Worm (Caenorhabditis elegans) whole organism, L4 larva: ENCODE results near the gene F42A6.2.
A peak's percentile ranks its signal among the peaks of the same experiment; 100 is the strongest.

Experiments
- F26F4.8 ChIP-seq: fragments of 200-800 bp; sonication (Bioruptor generic); conservative IDR thresholded peaks from 2 replicates; pipeline ENCODE4 v1.3.6; 2022; ENCODE audit warnings: missing genetic modification characterization, missing compliant biosample characterization
- F44E2.7 ChIP-seq: fragments of 200-800 bp; sonication (Bioruptor generic); IDR thresholded peaks from 2 replicates; pipeline ENCODE4 v2.1.2; 2022; ENCODE audit warnings: missing genetic modification characterization, missing compliant biosample characterization
- R02D3.7 ChIP-seq: fragments of 150-350 bp; sonication (generic microtip); optimal IDR thresholded peaks from 3 replicates; lab custom pipeline; 2014; ENCODE audit warnings: missing biosample characterization, missing genetic modification characterization
- T26A8.4 ChIP-seq: fragments of 200-800 bp; sonication (Bioruptor generic); IDR thresholded peaks from 2 replicates; pipeline ENCODE4 v1.3.6; 2022; ENCODE audit warnings: missing genetic modification characterization, missing compliant biosample characterization
- Y48G9A.11 ChIP-seq: fragments of 200-800 bp; sonication (Bioruptor generic); IDR thresholded peaks from 2 replicates; pipeline ENCODE4 v1.3.6; 2022; ENCODE audit warnings: missing genetic modification reagents, missing genetic modification characterization, missing compliant biosample characterization
- Y75B8A.6 ChIP-seq: fragments of 200-800 bp; sonication (Bioruptor generic); IDR thresholded peaks from 2 replicates; pipeline ENCODE4 v1.3.6; 2022; ENCODE audit warnings: missing genetic modification reagents, missing genetic modification characterization, missing compliant biosample characterization
- ZK337.2 ChIP-seq: fragments of 200-800 bp; sonication (Bioruptor generic); IDR thresholded peaks from 2 replicates; pipeline ENCODE4 v1.3.6; 2022; ENCODE audit warnings: missing genetic modification reagents, missing genetic modification characterization, missing compliant biosample characterization
- aha-1 ChIP-seq: fragments of 150-350 bp; peaks from one replicate; lab custom pipeline; 2014; ENCODE audit warnings: missing biosample characterization, missing genetic modification characterization
- arid-1 ChIP-seq: fragments of 200-800 bp; sonication (Bioruptor generic); conservative IDR thresholded peaks from 2 replicates; pipeline ENCODE4 v1.3.6; 2022; ENCODE audit warnings: missing genetic modification reagents, missing genetic modification characterization, missing compliant biosample characterization
- attf-4 ChIP-seq: sonication (generic microtip); optimal IDR thresholded peaks from 3 replicates; lab custom pipeline; 2017; ENCODE audit warnings: missing biosample characterization, missing genetic modification characterization
- daf-16 ChIP-seq, 3 experiments: sonication (generic microtip); optimal IDR thresholded peaks; 2 replicates each; lab custom pipeline; 2016 to 2017; ENCODE audit warnings: missing genetic modification characterization in 3 of 3, missing genetic modification reagents in 3 of 3, mild to moderate bottlenecking in 2 of 3, missing compliant biosample characterization in 2 of 3, missing biosample characterization in 1 of 3, moderate library complexity in 1 of 3
- daf-19 ChIP-seq: fragments of 200-800 bp; sonication (Bioruptor generic); conservative IDR thresholded peaks from 2 replicates; pipeline ENCODE4 v1.3.6; 2022; ENCODE audit warnings: missing genetic modification characterization, missing compliant biosample characterization
- dmd-8 ChIP-seq: fragments of 200-800 bp; sonication (Bioruptor generic); IDR thresholded peaks from 2 replicates; pipeline ENCODE4 v1.3.6; 2022; ENCODE audit warnings: missing genetic modification characterization, missing compliant biosample characterization
- dmd-9 ChIP-seq: fragments of 200-800 bp; sonication (Bioruptor generic); IDR thresholded peaks from 2 replicates; pipeline ENCODE4 v1.3.6; 2022; ENCODE audit warnings: missing genetic modification reagents, missing genetic modification characterization, missing compliant biosample characterization
- dve-1 ChIP-seq: sonication (generic microtip); optimal IDR thresholded peaks from 2 replicates; lab custom pipeline; 2017; ENCODE audit warnings: antibody characterized with exemption, mild to moderate bottlenecking, missing genetic modification characterization, missing compliant biosample characterization; ENCODE audit not compliant: insufficient read depth
- fkh-10 ChIP-seq: fragments of 150-350 bp; optimal IDR thresholded peaks from 2 replicates; lab custom pipeline; 2014; ENCODE audit warnings: missing biosample characterization, missing genetic modification reagents, missing genetic modification characterization
- fos-1 ChIP-seq: fragments of 150-350 bp; optimal IDR thresholded peaks from 2 replicates; lab custom pipeline; 2014; ENCODE audit warnings: missing biosample characterization, missing genetic modification characterization
- hif-1 ChIP-seq, 2 experiments: sonication (generic microtip); optimal IDR thresholded peaks; 2 replicates each; lab custom pipeline; 2016 to 2017; ENCODE audit warnings: missing compliant biosample characterization in 2 of 2, missing genetic modification characterization in 2 of 2, missing genetic modification reagents in 2 of 2, missing genotype in 2 of 2, mild to moderate bottlenecking in 1 of 2
- hlh-11 ChIP-seq: fragments of 200-800 bp; sonication (Bioruptor generic); optimal IDR thresholded peaks from 2 replicates; lab custom pipeline; 2018; ENCODE audit warnings: mild to moderate bottlenecking, missing genetic modification characterization, missing compliant biosample characterization
- lin-1 ChIP-seq: fragments of 200-800 bp; sonication (Bioruptor generic); IDR thresholded peaks from 2 replicates; pipeline ENCODE4 v1.3.6; 2022; ENCODE audit warnings: missing genetic modification reagents, missing genetic modification characterization, missing compliant biosample characterization
- lin-39 ChIP-seq: fragments of 150-350 bp; optimal IDR thresholded peaks from 2 replicates; lab custom pipeline; 2014; ENCODE audit warnings: missing biosample characterization, missing genetic modification reagents, missing genetic modification characterization
- madf-9 ChIP-seq: fragments of 200-800 bp; sonication (Bioruptor generic); conservative IDR thresholded peaks from 2 replicates; pipeline ENCODE4 v1.3.6; 2022; ENCODE audit warnings: missing genetic modification reagents, missing genetic modification characterization, missing compliant biosample characterization
- mdl-1 ChIP-seq, 2 experiments: fragments of 150-350 bp in 1 of 2; sonication (generic microtip) in 1 of 2; optimal IDR thresholded peaks; 2 replicates each; lab custom pipeline; 2014 to 2017; ENCODE audit warnings: missing biosample characterization in 2 of 2, missing genetic modification characterization in 2 of 2
- mep-1 ChIP-seq: fragments of 150-350 bp; sonication (generic microtip); optimal IDR thresholded peaks from 3 replicates; lab custom pipeline; 2014; ENCODE audit warnings: missing biosample characterization, missing genetic modification characterization
- mes-2 ChIP-seq: sonication (generic microtip); optimal IDR thresholded peaks from 2 replicates; lab custom pipeline; 2016; ENCODE audit warnings: missing genotype, mild to moderate bottlenecking, missing genetic modification characterization, missing compliant biosample characterization; ENCODE audit not compliant: poor library complexity, severe bottlenecking
- nhr-102 ChIP-seq: sonication (generic microtip); optimal IDR thresholded peaks from 2 replicates; lab custom pipeline; 2016; ENCODE audit warnings: mild to moderate bottlenecking, missing genetic modification characterization, moderate library complexity, missing compliant biosample characterization
- nhr-11 ChIP-seq: fragments of 150-350 bp; optimal IDR thresholded peaks from 2 replicates; lab custom pipeline; 2014; ENCODE audit warnings: missing biosample characterization, missing genetic modification characterization
- nhr-111 ChIP-seq: fragments of 200-800 bp; sonication (Bioruptor generic); optimal IDR thresholded peaks from 2 replicates; lab custom pipeline; 2018; ENCODE audit warnings: mild to moderate bottlenecking, missing genetic modification characterization, missing compliant biosample characterization
- nhr-237 ChIP-seq: sonication (generic microtip); optimal IDR thresholded peaks from 2 replicates; lab custom pipeline; 2017; ENCODE audit warnings: missing biosample characterization, missing genetic modification characterization
- nhr-25 ChIP-seq: sonication (generic microtip); optimal IDR thresholded peaks from 2 replicates; lab custom pipeline; 2017; ENCODE audit warnings: missing genetic modification characterization, mild to moderate bottlenecking, missing compliant biosample characterization, antibody characterized with exemption, moderate library complexity, borderline replicate concordance; ENCODE audit not compliant: insufficient read depth
- nhr-41 ChIP-seq: fragments of 200-800 bp; sonication (Bioruptor generic); IDR thresholded peaks from 2 replicates; pipeline ENCODE4 v1.3.6; 2022; ENCODE audit warnings: missing genetic modification reagents, missing genetic modification characterization, missing compliant biosample characterization
- nhr-48 ChIP-seq: sonication (generic microtip); optimal IDR thresholded peaks from 2 replicates; lab custom pipeline; 2016; ENCODE audit warnings: mild to moderate bottlenecking, missing genetic modification characterization, missing compliant biosample characterization
- nhr-6 ChIP-seq: fragments of 150-350 bp; optimal IDR thresholded peaks from 2 replicates; lab custom pipeline; 2014; ENCODE audit warnings: missing biosample characterization, missing genetic modification characterization
- nhr-77 ChIP-seq: fragments of 150-350 bp; optimal IDR thresholded peaks from 2 replicates; lab custom pipeline; 2014; ENCODE audit warnings: missing biosample characterization, missing genetic modification characterization
- pha-4 ChIP-seq, 2 experiments: fragments of 150-350 bp in 1 of 2; fragments of 200-800 bp in 1 of 2; sonication (Bioruptor generic) in 1 of 2; IDR thresholded peaks in 1 of 2; optimal IDR thresholded peaks in 1 of 2; 2 replicates each; pipeline versions ENCODE4 v1.3.6 to Lab custom; 2014 to 2022; ENCODE audit warnings: missing genetic modification characterization in 2 of 2, missing genetic modification reagents in 2 of 2, missing biosample characterization in 1 of 2, missing compliant biosample characterization in 1 of 2
- pqm-1 ChIP-seq: sonication (generic microtip); optimal IDR thresholded peaks from 2 replicates; lab custom pipeline; 2017; ENCODE audit warnings: missing biosample characterization, missing genetic modification characterization
- saeg-2 ChIP-seq: fragments of 200-800 bp; sonication (Bioruptor generic); IDR thresholded peaks from 2 replicates; pipeline ENCODE4 v1.3.6; 2022; ENCODE audit warnings: missing genetic modification reagents, missing genetic modification characterization, missing compliant biosample characterization
- sdz-12 ChIP-seq: fragments of 200-800 bp; sonication (Bioruptor generic); optimal IDR thresholded peaks from 2 replicates; lab custom pipeline; 2018; ENCODE audit warnings: mild to moderate bottlenecking, missing genetic modification characterization, missing compliant biosample characterization
- set-16 ChIP-seq: fragments of 200-800 bp; sonication (Bioruptor generic); IDR thresholded peaks from 2 replicates; pipeline ENCODE4 v1.3.6; 2022; ENCODE audit warnings: missing genetic modification reagents, missing genetic modification characterization, missing compliant biosample characterization
- snpc-4 ChIP-seq: fragments of 150-350 bp; optimal IDR thresholded peaks from 2 replicates; lab custom pipeline; 2014; ENCODE audit warnings: missing biosample characterization, missing genetic modification characterization
- spr-3 ChIP-seq: fragments of 200-800 bp; sonication (Bioruptor generic); optimal IDR thresholded peaks from 2 replicates; lab custom pipeline; 2018; ENCODE audit warnings: mild to moderate bottlenecking, missing genetic modification characterization, missing compliant biosample characterization
- tag-97 ChIP-seq: fragments of 200-800 bp; sonication (Bioruptor generic); IDR thresholded peaks from 2 replicates; pipeline ENCODE4 v1.3.6; 2022; ENCODE audit warnings: missing genetic modification characterization, missing compliant biosample characterization
- tra-1 ChIP-seq: fragments of 200-800 bp; sonication (Bioruptor generic); IDR thresholded peaks from 2 replicates; pipeline ENCODE4 v1.3.6; 2022; ENCODE audit warnings: missing genetic modification reagents, missing genetic modification characterization, missing compliant biosample characterization
- unc-130 ChIP-seq: sonication (generic microtip); optimal IDR thresholded peaks from 2 replicates; lab custom pipeline; 2016; ENCODE audit warnings: missing genetic modification reagents, missing genetic modification characterization, missing compliant biosample characterization
- unc-62 ChIP-seq, 3 experiments: fragments of 150-350 bp in 1 of 3; sonication (generic microtip); optimal IDR thresholded peaks in 2 of 3; peaks in 1 of 3; 1 replicate in 1 of 3; 2 replicates in 2 of 3; lab custom pipeline; 2014 to 2017; ENCODE audit warnings: missing biosample characterization in 3 of 3, missing genetic modification characterization in 3 of 3, missing genetic modification reagents in 3 of 3, missing genotype in 1 of 3
- zag-1 ChIP-seq: fragments of 150-350 bp; optimal IDR thresholded peaks from 2 replicates; lab custom pipeline; 2014; ENCODE audit warnings: missing biosample characterization, missing genetic modification characterization
- zip-11 ChIP-seq: fragments of 200-800 bp; sonication (Bioruptor generic); IDR thresholded peaks from 2 replicates; pipeline ENCODE4 v1.3.6; 2022; ENCODE audit warnings: missing genetic modification characterization, missing compliant biosample characterization
- zip-2 ChIP-seq: fragments of 150-350 bp; optimal IDR thresholded peaks from 2 replicates; lab custom pipeline; 2014; ENCODE audit warnings: missing biosample characterization, missing genetic modification characterization
- ztf-11 ChIP-seq: fragments of 150-350 bp; optimal IDR thresholded peaks from 2 replicates; lab custom pipeline; 2014; ENCODE audit warnings: missing biosample characterization, missing genetic modification characterization

F42A6.2 gene

DNA sequence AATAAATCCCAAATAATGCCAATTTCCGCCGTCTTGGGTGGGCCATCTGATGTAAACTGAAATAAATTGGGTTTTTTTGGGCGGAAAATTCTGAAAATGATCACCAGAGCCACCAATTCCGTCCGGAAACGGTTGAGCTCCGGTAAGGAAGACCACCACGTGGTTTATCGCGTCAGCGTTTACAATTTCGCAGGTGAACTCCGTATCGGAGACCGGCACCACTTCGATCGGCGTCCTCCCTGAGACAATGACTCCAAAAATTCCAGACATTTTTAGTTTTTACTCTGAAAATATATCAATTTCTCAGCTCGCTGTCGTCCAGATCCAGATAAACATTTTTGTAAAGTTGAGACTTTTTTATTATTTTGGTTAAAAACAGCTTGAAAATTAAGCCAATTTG lies 4.7 kb upstream of the F42A6.2 start, which contains the start of gene F42A6.6 (continued):
- TF ChIP-seq daf-16 (GFP tag; optimal IDR thresholded peaks at IDR 0.05; lab: Kevin White, UChicago) (peak in 1 of 2 experiments; percentile 22), daf-16 (tag; optimal IDR thresholded peaks at IDR 0.05; lab: Kevin White, UChicago) (peak; percentile 30), dve-1 (tag; lab: Kevin White, UChicago) (peak; percentile 34), hif-1 (tag; optimal IDR thresholded peaks at IDR 0.05; lab: Kevin White, UChicago) (peak in 1 of 2 experiments; percentile 17), nhr-25 (tag; lab: Kevin White, UChicago) (peak; percentile 50), nhr-237 (tag; lab: Kevin White, UChicago) (no peak), lin-39 (tag; lab: Kevin White, UChicago) (no peak), nhr-77 (tag; lab: Kevin White, UChicago) (peak; percentile 20), F26F4.8 (GFP tag; lab: Robert Waterston, UW) (0 out of 2 replicates have a peak, but pooled peaks have one; percentile 33), daf-19 (no peak), mdl-1 (tag; optimal IDR thresholded peaks at IDR 0.05; lab: Kevin White, UChicago) (no peak), T26A8.4 (peak; percentile 87), attf-4 (tag; lab: Kevin White, UChicago) (no peak), ztf-11 (no peak), ZK337.2 (GFP tag; lab: Robert Waterston, UW) (no peak), Y48G9A.11 (GFP tag; lab: Robert Waterston, UW) (peak; percentile 69), F44E2.7 (GFP tag; lab: Robert Waterston, UW) (no peak), tra-1 (GFP tag; lab: Robert Waterston, UW) (0 out of 2 replicates have a peak, but pooled peaks have one; percentile 22), mes-2 (peak; percentile 48), mep-1 (tag; lab: Kevin White, UChicago) (peak; percentile 40), snpc-4 (tag; lab: Kevin White, UChicago) (no peak), dmd-8 (no peak), sdz-12 (GFP tag; lab: Kevin White, UChicago) (no peak), tag-97 (GFP tag; lab: Robert Waterston, UW) (no peak), arid-1 (peak; percentile 91), spr-3 (peak; percentile 46), pqm-1 (tag; lab: Kevin White, UChicago) (no peak), nhr-102 (tag; lab: Kevin White, UChicago) (peak; percentile 62), Y75B8A.6 (GFP tag; lab: Robert Waterston, UW) (0 out of 2 replicates have a peak, but pooled peaks have one; percentile 67), nhr-48 (tag; lab: Kevin White, UChicago) (no peak), hlh-11 (tag; lab: Kevin White, UChicago) (peak; percentile 43)

DNA sequence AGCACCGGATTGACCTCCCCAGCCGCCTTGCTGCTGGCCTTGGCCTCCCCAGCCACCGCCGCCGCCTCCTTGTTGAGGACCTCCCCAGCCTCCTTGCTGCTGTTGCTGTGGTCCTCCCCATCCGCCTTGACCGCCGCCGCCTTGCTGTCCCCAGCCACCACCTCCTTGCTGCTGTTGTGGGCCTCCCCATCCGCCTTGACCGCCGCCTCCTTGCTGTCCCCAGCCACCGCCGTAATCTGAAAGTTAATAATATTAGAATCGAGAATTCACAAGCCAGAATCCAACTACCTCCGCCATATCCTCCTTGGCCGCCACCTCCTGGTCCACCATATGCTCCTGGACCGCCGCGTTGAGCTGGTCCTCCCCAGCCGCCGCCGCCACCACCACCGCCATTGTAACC lies 4.0 kb upstream of the F42A6.2 start:
- TF ChIP-seq nhr-6 (tag; lab: Kevin White, UChicago) (no peak), arid-1 (no peak), nhr-11 (tag; lab: Kevin White, UChicago) (no peak), lin-1 (GFP tag; lab: Robert Waterston, UW) (no peak), saeg-2 (no peak), nhr-111 (no peak), fos-1 (tag; lab: Kevin White, UChicago) (no peak), aha-1 (tag; lab: Kevin White, UChicago) (peak; percentile 24), zip-2 (tag; lab: Kevin White, UChicago) (no peak), pqm-1 (tag; lab: Kevin White, UChicago) (no peak), zag-1 (tag; lab: Kevin White, UChicago) (no peak), pha-4 (GFP tag; IDR thresholded peaks at IDR 0.05; lab: Robert Waterston, UW) (peak; percentile 75; the same call in 1 of the 2 replicates), pha-4 (tag; optimal IDR thresholded peaks at IDR 0.05; lab: Kevin White, UChicago) (no peak), sdz-12 (GFP tag; lab: Kevin White, UChicago) (peak; percentile 26), zip-11 (GFP tag; lab: Robert Waterston, UW) (no peak), R02D3.7 (tag; lab: Kevin White, UChicago) (no peak), fkh-10 (GFP tag; lab: Kevin White, UChicago) (no peak), unc-62 (GFP tag; optimal IDR thresholded peaks at IDR 0.05 in 1 of 2; lab: Kevin White, UChicago) (peak in 1 of 2 experiments; percentile 9), unc-62 (tag; optimal IDR thresholded peaks at IDR 0.05; lab: Kevin White, UChicago) (no peak), unc-130 (GFP tag; lab: Kevin White, UChicago) (no peak), nhr-41 (no peak), madf-9 (GFP tag; lab: Robert Waterston, UW) (no peak), set-16 (GFP tag; lab: Robert Waterston, UW) (peak; percentile 99), ztf-11 (no peak), dmd-9 (GFP tag; lab: Robert Waterston, UW) (no peak)
